Fruit fly (Drosophila melanogaster): ENCODE measurements around the gene CG33700.
A peak's percentile ranks its signal among the peaks of the same experiment; 100 is the strongest.

Gene CG33700

DNA sequence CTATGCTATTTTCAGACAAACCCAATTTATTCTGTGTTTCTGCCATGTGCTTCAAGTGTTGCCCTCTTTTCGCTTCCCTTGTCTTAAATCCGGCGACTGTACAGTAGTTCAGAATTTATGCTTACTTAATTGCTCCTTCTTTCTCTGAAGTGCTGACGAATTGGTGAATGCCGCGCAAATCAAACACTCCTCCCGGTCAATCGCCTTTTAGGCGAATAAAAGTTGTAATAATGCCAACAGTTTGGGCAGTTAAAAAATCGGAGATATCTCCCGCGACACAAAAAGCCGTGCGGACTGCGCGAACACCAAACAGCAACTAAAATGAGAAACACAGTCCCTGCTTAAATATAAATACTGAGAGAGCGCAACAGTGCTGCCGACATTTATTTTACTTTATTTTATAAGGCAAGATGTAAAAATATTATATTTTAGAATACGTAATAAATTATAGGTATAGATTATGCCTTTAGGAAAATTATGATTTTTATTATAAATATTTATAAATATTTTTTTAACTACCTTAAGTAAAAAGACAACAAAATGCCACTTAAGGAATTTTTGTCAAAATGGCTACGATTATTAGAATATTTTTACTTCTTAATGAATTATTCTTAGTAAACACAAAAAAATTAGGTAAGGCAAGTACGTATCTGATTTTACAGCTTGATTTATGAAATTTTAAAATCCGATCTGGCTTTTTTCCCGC, 20.2 kb downstream of the CG33700 start, which contains the start of gene path (continued):
- TF ChIP-seq ci (GFP tag; IDR thresholded peaks at IDR 0.05) (peak; percentile 73; the same call in 2 of the 3 replicates), nom (GFP tag; optimal IDR thresholded peaks at IDR 0.05) (peak; percentile 19), CG13123 (GFP tag; optimal IDR thresholded peaks at IDR 0.05) (no peak), CG3995 (GFP tag; optimal IDR thresholded peaks at IDR 0.05) (no peak), tup (GFP tag; optimal IDR thresholded peaks at IDR 0.05) (no peak), CG15269 (tag; optimal IDR thresholded peaks at IDR 0.05) (peak; percentile 37), wdn (GFP tag; IDR thresholded peaks at IDR 0.05) (no peak), MTF-1 (GFP tag; optimal IDR thresholded peaks at IDR 0.05; ENCODE audit: borderline replicate concordance) (peak; percentile 49), CG6791 (GFP tag; IDR thresholded peaks at IDR 0.05; ENCODE audit: partially characterized antibody) (peak; percentile 35; the same call in 1 of the 3 replicates), zfh1 (GFP tag; IDR thresholded peaks at IDR 0.05) (peak; percentile 44; the same call in 1 of the 3 replicates), CG6765 (GFP tag; optimal IDR thresholded peaks at IDR 0.05) (peak; percentile 52), Fer3 (tag; optimal IDR thresholded peaks at IDR 0.05) (peak; percentile 34), CG1529 (GFP tag; optimal IDR thresholded peaks at IDR 0.05) (no peak), CG31224 (GFP tag; IDR thresholded peaks at IDR 0.05) (no peak), her (GFP tag; optimal IDR thresholded peaks at IDR 0.05) (no peak), Poxn (GFP tag; IDR thresholded peaks at IDR 0.05) (no peak), CG15479 (GFP tag; optimal IDR thresholded peaks at IDR 0.05) (no peak), CG31441 (GFP tag; IDR thresholded peaks at IDR 0.05) (peak; percentile 84), dmrt99B (tag; optimal IDR thresholded peaks at IDR 0.05) (peak; percentile 64), mld (GFP tag; IDR thresholded peaks at IDR 0.05; ENCODE audit: partially characterized antibody) (no peak), Dip2 (GFP tag; IDR thresholded peaks at IDR 0.05) (no peak), CG1233 (GFP tag; optimal IDR thresholded peaks at IDR 0.05) (no peak), CG4617 (GFP tag; optimal IDR thresholded peaks at IDR 0.05; ENCODE audit: borderline replicate concordance) (no peak), CG4360 (GFP tag; IDR thresholded peaks at IDR 0.05) (no peak), CG17912 (GFP tag; optimal IDR thresholded peaks at IDR 0.05) (peak; percentile 49), CG17829 (tag; optimal IDR thresholded peaks at IDR 0.05) (peak; percentile 78), stwl (tag; optimal IDR thresholded peaks at IDR 0.05) (no peak), CG3847 (GFP tag; IDR thresholded peaks at IDR 0.05) (no peak), tio (GFP tag; optimal IDR thresholded peaks at IDR 0.05) (no peak), CG9932 (GFP tag; IDR thresholded peaks at IDR 0.05) (no peak), run (tag; optimal IDR thresholded peaks at IDR 0.05) (no peak), CG10462 (GFP tag; optimal IDR thresholded peaks at IDR 0.05) (no peak), C15 (GFP tag; IDR thresholded peaks at IDR 0.05) (no peak), CG1832 (GFP tag; optimal IDR thresholded peaks at IDR 0.05) (no peak), B-H1 (GFP tag; IDR thresholded peaks at IDR 0.05) (no peak), CG7987 (GFP tag; optimal IDR thresholded peaks at IDR 0.05) (peak; percentile 24), shn (GFP tag; optimal IDR thresholded peaks at IDR 0.05) (no peak), cato (GFP tag; optimal IDR thresholded peaks at IDR 0.05; ENCODE audit: borderline replicate concordance) (no peak), CG12219 (GFP tag; optimal IDR thresholded peaks at IDR 0.05) (no peak), pros (GFP tag; optimal IDR thresholded peaks at IDR 0.05) (no peak), ssp (GFP tag; IDR thresholded peaks at IDR 0.05) (no peak), HmgD (GFP tag; optimal IDR thresholded peaks at IDR 0.05) (no peak), E2f2 (GFP tag; IDR thresholded peaks at IDR 0.05) (no peak), Myb (GFP tag; optimal IDR thresholded peaks at IDR 0.05) (no peak), repo (GFP tag; optimal IDR thresholded peaks at IDR 0.05) (no peak), CG30020 (tag; optimal IDR thresholded peaks at IDR 0.05) (peak; percentile 14), Optix (GFP tag; IDR thresholded peaks at IDR 0.05) (no peak), CG6254 (GFP tag; optimal IDR thresholded peaks at IDR 0.05) (peak; percentile 22), disco-r (GFP tag; optimal IDR thresholded peaks at IDR 0.05) (no peak), Oaz (GFP tag; IDR thresholded peaks at IDR 0.05) (no peak)

Measured in whole organism, embryonic.